Fruit fly (Drosophila melanogaster) whole organism, wandering third instar larva: ENCODE data around the gene CG5172.

Experiments
- Abd-B ChIP-seq: fragments of >200 bp; optimal IDR thresholded peaks from 2 replicates; lab custom pipeline; 2017; ENCODE audit warnings: missing biosample characterization, missing genetic modification characterization
- Dfd ChIP-seq: fragments of >200 bp; optimal IDR thresholded peaks from 2 replicates; lab custom pipeline; 2017; ENCODE audit warnings: missing biosample characterization, missing genetic modification characterization
- Dif ChIP-seq: fragments of 200-275, 200-300 bp; sonication (Bioruptor generic); optimal IDR thresholded peaks from 2 replicates; lab custom pipeline; 2018; ENCODE audit warnings: missing biosample characterization, missing genetic modification characterization; ENCODE audit not compliant: partially characterized antibody
- HLH106 ChIP-seq: fragments of 200-800 bp; optimal IDR thresholded peaks from 3 replicates; lab custom pipeline; 2019; ENCODE audit warnings: missing biosample characterization, mild to moderate bottlenecking, missing genetic modification characterization, moderate library complexity
- Hnf4 ChIP-seq: fragments of 200-800 bp; sonication (Bioruptor generic); optimal IDR thresholded peaks from 2 replicates; lab custom pipeline; 2016; ENCODE audit warnings: missing biosample characterization, mild to moderate bottlenecking, missing genetic modification characterization
- Hr78 ChIP-seq: fragments of >200 bp; optimal IDR thresholded peaks from 2 replicates; lab custom pipeline; 2017; ENCODE audit warnings: missing biosample characterization, missing genetic modification characterization
- Hr83 ChIP-seq: fragments of 200-300 bp; sonication (Bioruptor generic); optimal IDR thresholded peaks from 2 replicates; lab custom pipeline; 2016; ENCODE audit warnings: missing biosample characterization, mild to moderate bottlenecking, missing genetic modification characterization, moderate library complexity; ENCODE audit not compliant: poor library complexity, severe bottlenecking
- Jra ChIP-seq: sonication (Bioruptor generic); optimal IDR thresholded peaks from 2 replicates; lab custom pipeline; 2016; ENCODE audit warnings: missing biosample characterization, missing genetic modification characterization
- Mio ChIP-seq: sonication (Bioruptor generic); optimal IDR thresholded peaks from 2 replicates; lab custom pipeline; 2016; ENCODE audit warnings: missing biosample characterization, missing genetic modification characterization
- Myc ChIP-seq: fragments of >200 bp; optimal IDR thresholded peaks from 2 replicates; lab custom pipeline; 2017
- N ChIP-seq: fragments of >200 bp; optimal IDR thresholded peaks from 2 replicates; lab custom pipeline; 2018; ENCODE audit warnings: missing biosample characterization, missing external identifiers, missing genetic modification characterization
- OdsH ChIP-seq: fragments of 200-800 bp; sonication (Bioruptor generic); optimal IDR thresholded peaks from 2 replicates; lab custom pipeline; 2016; ENCODE audit warnings: missing biosample characterization, mild to moderate bottlenecking, missing genetic modification characterization
- Rel ChIP-seq, 2 experiments: fragments of 200-800 bp; sonication (Bioruptor generic) in 1 of 2; optimal IDR thresholded peaks; 2 replicates in 1 of 2; 3 replicates in 1 of 2; lab custom pipeline; 2016 to 2019; ENCODE audit warnings: mild to moderate bottlenecking in 2 of 2, missing biosample characterization in 2 of 2, missing genetic modification characterization in 2 of 2, moderate library complexity in 1 of 2
- Vsx2 ChIP-seq: fragments of 200-300, 225-300 bp; sonication (Bioruptor generic); optimal IDR thresholded peaks from 2 replicates; lab custom pipeline; 2018; ENCODE audit warnings: missing biosample characterization, missing genetic modification characterization; ENCODE audit not compliant: partially characterized antibody
- brk ChIP-seq: fragments of 200-800 bp; sonication (Bioruptor generic); optimal IDR thresholded peaks from 2 replicates; lab custom pipeline; 2016; ENCODE audit warnings: missing biosample characterization, mild to moderate bottlenecking, missing genetic modification characterization
- dmrt93B ChIP-seq: fragments of 200-800 bp; sonication (Bioruptor generic); optimal IDR thresholded peaks from 2 replicates; lab custom pipeline; 2018; ENCODE audit warnings: missing biosample characterization, mild to moderate bottlenecking, missing genetic modification characterization
- ey ChIP-seq: fragments of 200-800 bp; sonication (Bioruptor generic); optimal IDR thresholded peaks from 2 replicates; lab custom pipeline; 2016; ENCODE audit warnings: missing biosample characterization, missing genetic modification characterization
- foxo ChIP-seq, 2 experiments: fragments of 200-800 bp; sonication (Bioruptor generic); optimal IDR thresholded peaks; 2 replicates in 1 of 2; 3 replicates in 1 of 2; lab custom pipeline; 2016 to 2017; ENCODE audit warnings: missing biosample characterization in 2 of 2, missing genetic modification characterization in 2 of 2
- fru ChIP-seq: fragments of 200-800 bp; sonication (Bioruptor generic); optimal IDR thresholded peaks from 3 replicates; lab custom pipeline; 2016; ENCODE audit warnings: missing biosample characterization, mild to moderate bottlenecking, missing genetic modification characterization
- h ChIP-seq: fragments of 200-800 bp; sonication (Bioruptor generic); optimal IDR thresholded peaks from 3 replicates; lab custom pipeline; 2016; ENCODE audit warnings: missing biosample characterization, mild to moderate bottlenecking, missing genetic modification characterization
- jim ChIP-seq: fragments of 175-275, 200-325 bp; sonication (Bioruptor generic); optimal IDR thresholded peaks from 2 replicates; lab custom pipeline; 2016; ENCODE audit warnings: missing biosample characterization, mild to moderate bottlenecking, missing genetic modification characterization
- lola ChIP-seq: fragments of >200 bp; optimal IDR thresholded peaks from 2 replicates; lab custom pipeline; 2017; ENCODE audit warnings: missing biosample characterization, missing genetic modification characterization
- psq ChIP-seq: fragments of 200-800 bp; sonication (Bioruptor generic); optimal IDR thresholded peaks from 3 replicates; lab custom pipeline; 2017; ENCODE audit warnings: missing biosample characterization, mild to moderate bottlenecking, missing genetic modification characterization, moderate library complexity
- rgr ChIP-seq: fragments of 200-800 bp; sonication (Bioruptor generic); optimal IDR thresholded peaks from 3 replicates; lab custom pipeline; 2016; ENCODE audit warnings: missing biosample characterization, mild to moderate bottlenecking, missing genetic modification characterization
- sage ChIP-seq: fragments of 200-800 bp; sonication (Bioruptor generic); optimal IDR thresholded peaks from 2 replicates; lab custom pipeline; 2016; ENCODE audit warnings: missing biosample characterization, mild to moderate bottlenecking, missing genetic modification characterization
- sv ChIP-seq: fragments of 200-800 bp; sonication (Bioruptor generic); optimal IDR thresholded peaks from 3 replicates; lab custom pipeline; 2016; ENCODE audit warnings: missing biosample characterization, missing genetic modification characterization
- tai ChIP-seq: sonication (Bioruptor generic); optimal IDR thresholded peaks from 2 replicates; lab custom pipeline; 2016; ENCODE audit warnings: missing biosample characterization, missing genetic modification characterization
- usp ChIP-seq: fragments of >200 bp; optimal IDR thresholded peaks from 2 replicates; lab custom pipeline; 2017; ENCODE audit warnings: missing biosample characterization, missing genetic modification characterization
- woc ChIP-seq: sonication (Bioruptor generic); optimal IDR thresholded peaks from 2 replicates; lab custom pipeline; 2016; ENCODE audit warnings: missing biosample characterization, mild to moderate bottlenecking, missing genetic modification characterization

Gene CG5172

DNA sequence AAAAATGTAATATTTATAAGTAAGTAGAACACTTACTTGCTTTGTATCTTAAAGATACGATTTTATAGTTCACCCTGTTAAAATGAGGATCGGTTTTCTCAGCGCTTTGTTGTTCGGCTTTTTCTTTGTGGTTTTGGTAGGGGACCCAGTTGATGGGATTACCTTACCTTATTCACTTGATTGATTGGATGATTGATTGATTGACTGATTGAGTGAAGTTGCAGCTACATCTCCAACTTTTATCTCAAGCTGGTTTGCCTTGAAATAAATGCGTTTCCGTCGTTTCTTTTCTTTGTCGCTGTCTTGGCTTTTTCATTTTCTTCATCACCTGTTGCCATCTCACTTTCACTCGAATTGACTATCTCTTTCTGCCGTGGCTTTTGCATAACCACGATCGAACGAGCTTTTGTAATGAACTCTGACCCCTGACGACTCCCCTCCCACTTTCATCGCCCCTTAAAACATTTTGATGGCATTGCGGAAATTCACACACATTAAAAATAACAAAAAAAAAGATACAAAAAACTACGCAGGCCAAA is 48.4 kb upstream of the CG5172 start:
- no peak for TF ChIP-seq fru (GFP tag; lab: Kevin White, UChicago)
- TF ChIP-seq jim (GFP tag; lab: Kevin White, UChicago): no peak
- no peak for TF ChIP-seq sv (GFP tag; lab: Kevin White, UChicago)
- no peak for TF ChIP-seq Jra (GFP tag; lab: Kevin White, UChicago)
- TF ChIP-seq brk: no peak
- TF ChIP-seq OdsH (GFP tag; lab: Kevin White, UChicago): no peak
- TF ChIP-seq HLH106 (tag; lab: Kevin White, UChicago): no peak
- TF ChIP-seq N (GFP tag; lab: Kevin White, UChicago): no peak
- no peak for TF ChIP-seq sage (GFP tag; lab: Kevin White, UChicago)
- TF ChIP-seq Dif (GFP tag; lab: Kevin White, UChicago): no peak
- no peak for TF ChIP-seq Rel (GFP tag; optimal IDR thresholded peaks at IDR 0.05; lab: Kevin White, UChicago)
- TF ChIP-seq Rel (tag; optimal IDR thresholded peaks at IDR 0.05; lab: Kevin White, UChicago): no peak
- TF ChIP-seq usp (GFP tag; lab: Kevin White, UChicago): no peak
- no peak for TF ChIP-seq lola (GFP tag; lab: Kevin White, UChicago)
- TF ChIP-seq Mio (GFP tag; lab: Kevin White, UChicago): no peak

DNA sequence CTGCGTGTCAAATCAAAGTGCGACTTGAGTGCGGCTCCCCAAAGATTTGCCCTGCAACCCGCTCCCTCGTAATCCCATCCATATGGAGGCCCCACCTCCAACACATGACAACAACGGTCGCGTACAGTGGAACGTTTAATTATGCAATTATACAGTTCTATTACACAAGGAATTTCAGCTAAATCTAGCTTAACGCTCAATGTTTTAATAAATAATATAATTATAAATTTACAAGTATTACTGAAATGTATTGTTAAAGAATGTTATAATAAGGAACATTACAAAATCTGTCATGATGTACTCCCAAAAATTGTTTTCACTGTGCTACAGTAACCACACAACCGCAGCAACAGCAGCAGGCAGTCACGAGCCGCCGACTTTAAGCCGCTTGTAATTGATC is 47.1 kb upstream of the CG5172 start:
- peak; percentile 8 for TF ChIP-seq HLH106 (tag; lab: Kevin White, UChicago)
- no peak for TF ChIP-seq Hr83 (GFP tag; lab: Kevin White, UChicago)

DNA sequence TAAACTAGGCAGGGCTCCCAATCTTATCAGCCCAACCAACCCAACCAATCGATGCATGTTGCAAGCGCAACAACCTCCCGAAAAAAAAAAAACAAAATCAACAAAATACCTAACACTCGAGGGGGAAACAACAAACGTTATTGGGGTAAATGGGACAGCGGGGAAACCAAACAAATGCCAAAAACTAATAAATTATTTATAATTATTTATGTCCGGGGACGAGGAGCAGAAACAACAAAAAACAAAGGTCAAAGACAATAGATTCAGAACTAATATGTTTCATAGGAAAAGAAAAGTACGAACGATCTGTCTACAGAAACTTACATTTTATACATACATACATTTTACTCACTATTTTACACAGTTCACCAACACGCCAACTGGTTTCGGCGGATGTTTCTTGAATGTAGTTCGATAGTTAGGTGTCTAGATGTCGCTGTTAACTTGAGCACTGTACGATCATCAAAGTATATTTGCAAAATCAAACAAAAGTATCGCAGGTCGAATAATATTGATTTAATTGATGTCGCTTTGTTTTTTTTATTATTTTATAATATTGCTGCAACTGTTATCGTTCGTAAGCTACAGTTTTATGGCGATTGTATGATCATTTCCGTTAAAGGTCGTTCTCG is 45.6 kb upstream of the CG5172 start:
- TF ChIP-seq Hr78 (GFP tag; lab: Kevin White, UChicago) (no peak), N (GFP tag; lab: Kevin White, UChicago) (no peak), foxo (GFP tag; optimal IDR thresholded peaks at IDR 0.05; lab: Kevin White, UChicago) (peak in 1 of 2 experiments; percentile 42), Vsx2 (GFP tag; lab: Kevin White, UChicago) (no peak), fru (GFP tag; lab: Kevin White, UChicago) (peak; percentile 20), Hr83 (GFP tag; lab: Kevin White, UChicago) (peak; percentile 2), Myc (lab: Kevin White, UChicago) (peak; percentile 75), dmrt93B (GFP tag; lab: Kevin White, UChicago) (peak; percentile 1), HLH106 (tag; lab: Kevin White, UChicago) (peak; percentile 22), psq (GFP tag; lab: Kevin White, UChicago) (no peak), lola (GFP tag; lab: Kevin White, UChicago) (no peak), sage (GFP tag; lab: Kevin White, UChicago) (no peak), h (GFP tag; lab: Kevin White, UChicago) (peak; percentile 34), tai (GFP tag; lab: Kevin White, UChicago) (peak; percentile 60), rgr (GFP tag; lab: Kevin White, UChicago) (peak; percentile 50), Hnf4 (GFP tag; lab: Kevin White, UChicago) (peak; percentile 7), brk (peak; percentile 35), Dfd (no peak)

DNA sequence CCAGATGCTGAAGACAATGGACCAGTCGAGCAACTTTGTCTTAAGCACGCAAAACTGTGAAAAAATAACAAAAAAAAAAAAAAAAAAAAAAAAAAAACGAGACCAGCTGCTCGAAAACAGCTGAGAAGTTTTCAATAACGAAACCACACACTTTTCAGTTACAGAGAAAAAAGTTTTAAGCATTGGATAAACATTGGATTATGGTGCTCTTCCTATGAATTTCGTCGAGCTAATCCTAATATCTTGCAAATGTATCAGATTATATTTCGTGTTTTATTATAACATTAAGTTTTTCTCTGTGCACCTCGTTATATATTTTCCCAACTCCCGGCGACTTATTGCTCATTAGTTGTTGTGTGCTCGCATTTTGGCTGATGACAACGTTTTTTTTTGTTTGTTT is 44.7 kb upstream of the CG5172 start:
- TF ChIP-seq h (GFP tag; lab: Kevin White, UChicago): peak; percentile 55
- TF ChIP-seq Jra (GFP tag; lab: Kevin White, UChicago): no peak
- TF ChIP-seq OdsH (GFP tag; lab: Kevin White, UChicago): peak; percentile 9
- no peak for TF ChIP-seq dmrt93B (GFP tag; lab: Kevin White, UChicago)
- no peak for TF ChIP-seq brk
- no peak for TF ChIP-seq rgr (GFP tag; lab: Kevin White, UChicago)
- no peak for TF ChIP-seq Abd-B (GFP tag; lab: Kevin White, UChicago)
- TF ChIP-seq woc (GFP tag; lab: Kevin White, UChicago): peak; percentile 23
- TF ChIP-seq HLH106 (tag; lab: Kevin White, UChicago): peak; percentile 16
- TF ChIP-seq foxo (GFP tag; optimal IDR thresholded peaks at IDR 0.05; lab: Kevin White, UChicago): peak in 1 of 2 experiments; percentile 33
- TF ChIP-seq fru (GFP tag; lab: Kevin White, UChicago): peak; percentile 24
- TF ChIP-seq ey (GFP tag; lab: Kevin White, UChicago): peak; percentile 34
- no peak for TF ChIP-seq Vsx2 (GFP tag; lab: Kevin White, UChicago)
- TF ChIP-seq sv (GFP tag; lab: Kevin White, UChicago): peak; percentile 37
- TF ChIP-seq, all 38 proteins: peak for 8
